Worm (Caenorhabditis elegans) whole organism, L2 larva: ENCODE data around the gene bath-26.

ENCODE experiments used
- Y55F3AM.14 ChIP-seq: fragments of 200-800 bp; sonication (Bioruptor generic); optimal IDR thresholded peaks from 2 replicates; lab custom pipeline; 2018; ENCODE audit warnings: mild to moderate bottlenecking, missing genetic modification characterization, missing compliant biosample characterization
- ZK546.5 ChIP-seq: sonication (generic microtip); optimal IDR thresholded peaks from 2 replicates; lab custom pipeline; 2017; ENCODE audit warnings: missing biosample characterization, missing genetic modification characterization
- alr-1 ChIP-seq: fragments of 150-350 bp; optimal IDR thresholded peaks from 2 replicates; lab custom pipeline; 2014; ENCODE audit warnings: missing biosample characterization, missing genetic modification characterization
- ama-1 ChIP-seq: fragments of 150-350 bp; optimal IDR thresholded peaks from 2 replicates; lab custom pipeline; 2018; ENCODE audit warnings: inconsistent platforms
- blmp-1 ChIP-seq: sonication (generic microtip); optimal IDR thresholded peaks from 2 replicates; lab custom pipeline; 2017; ENCODE audit warnings: missing genetic modification characterization, mild to moderate bottlenecking, missing compliant biosample characterization, antibody characterized with exemption, moderate library complexity; ENCODE audit not compliant: insufficient read depth
- ceh-16 ChIP-seq: fragments of 150-350 bp; optimal IDR thresholded peaks from 2 replicates; lab custom pipeline; 2014; ENCODE audit warnings: missing biosample characterization, missing genetic modification characterization
- crh-2 ChIP-seq: sonication (generic microtip); optimal IDR thresholded peaks from 2 replicates; lab custom pipeline; 2017; ENCODE audit warnings: missing biosample characterization, missing genetic modification characterization
- dmd-4 ChIP-seq: sonication (generic microtip); optimal IDR thresholded peaks from 2 replicates; lab custom pipeline; 2017; ENCODE audit warnings: missing biosample characterization, missing genetic modification characterization
- egl-27 ChIP-seq: sonication (generic microtip); optimal IDR thresholded peaks from 3 replicates; lab custom pipeline; 2017; ENCODE audit warnings: missing biosample characterization, missing genetic modification reagents, missing genetic modification characterization
- elt-3 ChIP-seq: sonication (generic microtip); optimal IDR thresholded peaks from 2 replicates; lab custom pipeline; 2017; ENCODE audit warnings: missing biosample characterization, missing genetic modification characterization
- fos-1 ChIP-seq: fragments of 150-350 bp; optimal IDR thresholded peaks from 2 replicates; lab custom pipeline; 2014; ENCODE audit warnings: missing biosample characterization, missing genetic modification characterization
- gmeb-1 ChIP-seq: fragments of 150-350 bp; optimal IDR thresholded peaks from 2 replicates; lab custom pipeline; 2014; ENCODE audit warnings: missing biosample characterization, missing genetic modification characterization
- lin-39 ChIP-seq: fragments of 150-350 bp; optimal IDR thresholded peaks from 2 replicates; lab custom pipeline; 2014; ENCODE audit warnings: missing biosample characterization, missing genetic modification reagents, missing genetic modification characterization
- lsy-2 ChIP-seq, 2 experiments: fragments of 150-350 bp in 1 of 2; sonication (generic microtip) in 1 of 2; optimal IDR thresholded peaks; 2 replicates each; lab custom pipeline; 2014 to 2017; ENCODE audit warnings: missing biosample characterization in 2 of 2, missing genetic modification characterization in 2 of 2
- mab-5 ChIP-seq: fragments of 150-350 bp; optimal IDR thresholded peaks from 2 replicates; lab custom pipeline; 2014; ENCODE audit warnings: missing biosample characterization, missing genetic modification characterization
- mbf-1 ChIP-seq: sonication (generic microtip); optimal IDR thresholded peaks from 2 replicates; lab custom pipeline; 2017; ENCODE audit warnings: missing biosample characterization, missing genetic modification characterization
- nhr-10 ChIP-seq: sonication (generic microtip); optimal IDR thresholded peaks from 2 replicates; lab custom pipeline; 2017; ENCODE audit warnings: missing biosample characterization, missing genetic modification characterization
- nhr-11 ChIP-seq: fragments of 150-350 bp; optimal IDR thresholded peaks from 2 replicates; lab custom pipeline; 2014; ENCODE audit warnings: missing biosample characterization, missing genetic modification characterization
- nhr-12 ChIP-seq: fragments of 150-350 bp; optimal IDR thresholded peaks from 2 replicates; lab custom pipeline; 2014; ENCODE audit warnings: missing biosample characterization, missing genetic modification characterization
- nhr-23 ChIP-seq: fragments of 150-350 bp; optimal IDR thresholded peaks from 2 replicates; lab custom pipeline; 2014; ENCODE audit warnings: missing biosample characterization, missing genetic modification reagents, missing genetic modification characterization
- nhr-237 ChIP-seq: fragments of 150-350 bp; optimal IDR thresholded peaks from 2 replicates; lab custom pipeline; 2014; ENCODE audit warnings: missing biosample characterization, missing genetic modification characterization
- nhr-25 ChIP-seq: fragments of 150-350 bp; sonication (generic microtip); optimal IDR thresholded peaks from 3 replicates; lab custom pipeline; 2014; ENCODE audit warnings: missing biosample characterization, missing genetic modification characterization
- nhr-77 ChIP-seq: fragments of 150-350 bp; optimal IDR thresholded peaks from 2 replicates; lab custom pipeline; 2014; ENCODE audit warnings: missing biosample characterization, missing genetic modification characterization
- peb-1 ChIP-seq: fragments of 150-350 bp; optimal IDR thresholded peaks from 2 replicates; lab custom pipeline; 2014; ENCODE audit warnings: missing biosample characterization, missing genetic modification characterization
- sem-4 ChIP-seq: fragments of 150-350 bp; optimal IDR thresholded peaks from 2 replicates; lab custom pipeline; 2014; ENCODE audit warnings: missing biosample characterization, missing genetic modification reagents, missing genetic modification characterization
- skn-1 ChIP-seq: sonication (generic microtip); optimal IDR thresholded peaks from 2 replicates; lab custom pipeline; 2017; ENCODE audit warnings: missing biosample characterization, missing genetic modification characterization
- sma-3 ChIP-seq: sonication (generic microtip); optimal IDR thresholded peaks from 2 replicates; lab custom pipeline; 2016; ENCODE audit warnings: missing genetic modification reagents, missing genetic modification characterization, missing compliant biosample characterization
- snpc-4 ChIP-seq: fragments of 150-350 bp; optimal IDR thresholded peaks from 2 replicates; lab custom pipeline; 2014; ENCODE audit warnings: missing biosample characterization, missing genetic modification characterization
- unc-39 ChIP-seq: fragments of 150-350 bp; optimal IDR thresholded peaks from 2 replicates; lab custom pipeline; 2014; ENCODE audit warnings: missing biosample characterization, missing genetic modification characterization
- unc-62 ChIP-seq: fragments of 150-350 bp; optimal IDR thresholded peaks from 2 replicates; lab custom pipeline; 2014; ENCODE audit warnings: missing biosample characterization, missing genetic modification reagents, missing genetic modification characterization
- zag-1 ChIP-seq: fragments of 150-350 bp; optimal IDR thresholded peaks from 2 replicates; lab custom pipeline; 2014; ENCODE audit warnings: missing biosample characterization, missing genetic modification characterization
- ztf-1 ChIP-seq: fragments of 200-800 bp; sonication (Bioruptor generic); conservative IDR thresholded peaks from 2 replicates; pipeline ENCODE4 v1.3.6; 2022; ENCODE audit warnings: missing genetic modification characterization, missing compliant biosample characterization
- ztf-11 ChIP-seq: sonication (generic microtip); optimal IDR thresholded peaks from 2 replicates; lab custom pipeline; 2017; ENCODE audit warnings: missing biosample characterization, missing genetic modification characterization
- ztf-4 ChIP-seq: fragments of 150-350 bp; optimal IDR thresholded peaks from 2 replicates; lab custom pipeline; 2014; ENCODE audit warnings: missing biosample characterization, missing genetic modification characterization

Gene bath-26

DNA sequence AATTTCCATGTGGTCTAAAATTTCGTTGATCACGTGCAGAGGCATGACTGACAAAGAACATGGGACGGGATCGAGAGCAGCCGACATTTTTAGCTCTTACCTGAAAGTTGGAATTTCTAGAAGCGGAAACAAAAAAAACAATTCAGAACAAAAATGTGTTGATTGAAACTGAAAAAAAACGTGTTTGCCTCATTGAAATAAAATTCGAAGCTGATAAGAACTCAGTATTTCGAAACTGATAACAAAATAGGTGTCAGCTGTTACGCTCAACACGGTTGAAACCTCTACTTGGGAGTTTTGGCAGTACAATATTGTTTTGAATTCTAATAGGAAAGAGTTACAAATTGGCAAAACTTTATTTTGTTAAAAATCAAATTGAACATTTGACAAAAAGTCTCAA, 8.4 kb upstream of the bath-26 start:
- TF ChIP-seq snpc-4 (no peak), peb-1 (tag; lab: Kevin White, UChicago) (no peak), nhr-12 (tag; lab: Kevin White, UChicago) (no peak), gmeb-1 (tag; lab: Kevin White, UChicago) (no peak), zag-1 (no peak), nhr-11 (no peak), ZK546.5 (no peak), crh-2 (tag; lab: Kevin White, UChicago) (peak; percentile 3), ceh-16 (tag; lab: Kevin White, UChicago) (no peak), fos-1 (tag; lab: Kevin White, UChicago) (peak; percentile 59), blmp-1 (tag; lab: Kevin White, UChicago) (no peak), nhr-10 (no peak), elt-3 (tag; lab: Kevin White, UChicago) (no peak), nhr-77 (tag; lab: Kevin White, UChicago) (no peak)

DNA sequence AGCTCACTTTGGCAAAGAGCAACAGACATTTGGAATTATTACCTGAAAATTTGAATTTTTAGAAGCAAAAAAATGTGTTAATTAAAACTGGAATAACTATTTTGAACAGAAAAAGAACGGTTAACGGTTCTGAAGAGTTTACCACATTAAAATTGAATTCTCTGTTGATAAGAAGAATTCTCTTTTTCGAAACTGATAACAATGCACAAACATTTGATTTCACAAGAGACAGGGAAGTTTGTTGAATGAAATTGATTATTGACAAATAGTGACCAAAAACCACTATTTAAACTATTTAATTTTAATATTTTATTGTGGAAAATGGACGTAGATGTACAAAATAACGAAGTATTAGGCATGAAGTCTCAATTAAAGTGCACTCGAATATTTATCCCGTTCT, 7.0 kb upstream of the bath-26 start:
- TF ChIP-seq ztf-11 (no peak), fos-1 (tag; lab: Kevin White, UChicago) (peak; percentile 71), ztf-1 (no peak), skn-1 (tag; lab: Kevin White, UChicago) (no peak), egl-27 (no peak), lin-39 (tag; lab: Kevin White, UChicago) (no peak), Y55F3AM.14 (GFP tag; lab: Kevin White, UChicago) (no peak), mbf-1 (no peak)

ce11 chrII:1606079-1606478, 5.5 kb upstream of the bath-26 start, which contains the start of gene bath-33:
bath-33 (minus strand) TSS chrII:1606179.
- TF ChIP-seq ama-1 (no peak), dmd-4 (no peak), blmp-1 (tag; lab: Kevin White, UChicago) (no peak)

DNA sequence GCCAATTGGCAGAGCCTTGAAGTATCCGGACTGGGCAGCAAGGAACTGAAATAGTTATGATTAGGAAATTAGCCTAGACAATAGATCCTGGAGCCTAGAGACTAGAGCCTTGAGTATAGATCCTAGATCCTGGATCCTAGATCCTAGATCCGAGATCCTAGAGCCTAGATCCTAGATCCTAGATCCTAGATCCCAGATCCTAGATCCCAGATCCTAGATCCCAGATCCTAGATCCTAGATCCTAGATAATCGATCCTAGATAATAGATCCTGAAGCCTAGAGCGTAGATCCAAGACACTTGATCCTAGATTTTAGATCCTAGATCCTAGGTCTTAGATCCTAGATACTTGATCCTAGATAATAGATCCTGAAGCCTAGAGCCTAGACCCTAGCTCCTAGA, 4.4 kb upstream of the bath-26 start:
- no peak for TF ChIP-seq sem-4
- TF ChIP-seq nhr-23: no peak
- TF ChIP-seq ceh-16 (tag; lab: Kevin White, UChicago): no peak
- TF ChIP-seq snpc-4: no peak
- no peak for TF ChIP-seq ztf-11
- TF ChIP-seq nhr-237 (tag; lab: Kevin White, UChicago): no peak
- TF ChIP-seq fos-1 (tag; lab: Kevin White, UChicago): no peak
- no peak for TF ChIP-seq unc-62 (GFP tag; lab: Kevin White, UChicago)
- no peak for TF ChIP-seq mab-5
- no peak for TF ChIP-seq alr-1 (tag; lab: Kevin White, UChicago)
- TF ChIP-seq ztf-4 (tag; lab: Kevin White, UChicago): no peak
- no peak for TF ChIP-seq nhr-10
- no peak for TF ChIP-seq lin-39 (tag; lab: Kevin White, UChicago)

ce11 chrII:1603049-1603448, 2.5 kb upstream of the bath-26 start:
- no peak for TF ChIP-seq ama-1
- no peak for TF ChIP-seq dmd-4
- no peak for TF ChIP-seq skn-1 (tag; lab: Kevin White, UChicago)
- no peak for TF ChIP-seq sma-3 (GFP tag; lab: Kevin White, UChicago)
- no peak for TF ChIP-seq blmp-1 (tag; lab: Kevin White, UChicago)
- TF ChIP-seq crh-2 (tag; lab: Kevin White, UChicago): no peak
- TF ChIP-seq egl-27: no peak
- no peak for TF ChIP-seq elt-3 (tag; lab: Kevin White, UChicago)
- no peak for TF ChIP-seq unc-39

DNA sequence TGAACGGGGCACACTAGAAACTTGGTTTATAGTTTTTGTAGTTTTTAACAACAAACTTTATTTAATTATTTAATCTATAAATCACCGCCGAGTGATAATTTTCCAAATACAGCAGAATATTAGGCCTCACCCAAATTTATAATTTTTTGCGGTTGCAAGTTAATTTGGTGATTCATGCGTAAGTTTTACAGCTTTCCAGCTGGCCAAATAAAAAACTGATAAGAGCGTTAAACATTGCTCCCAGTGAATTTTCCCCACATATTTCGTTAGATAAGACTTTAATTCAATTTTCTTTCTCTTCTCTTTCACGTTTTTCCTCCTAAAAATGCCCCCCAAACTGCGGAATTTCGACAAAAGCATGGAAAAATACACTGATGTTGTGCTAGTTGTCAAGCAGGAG, 946 bp upstream of the bath-26 start, which contains the start of gene bath-47:
TSS of gene bath-47 (plus strand) at position 305 of the 400 bp plus-strand sequence.
- TF ChIP-seq nhr-10: no peak
- no peak for TF ChIP-seq nhr-25 (tag; lab: Kevin White, UChicago)
- peak; percentile 67 for TF ChIP-seq fos-1 (tag; lab: Kevin White, UChicago)
- TF ChIP-seq lsy-2 (tag; optimal IDR thresholded peaks at IDR 0.05; lab: Kevin White, UChicago): no peak
